Worm (Caenorhabditis elegans) whole organism, young adult: ENCODE measurements around the gene Y43F8B.29.

ENCODE experiments used
- B0035.1 ChIP-seq: sonication (generic microtip); optimal IDR thresholded peaks from 2 replicates; lab custom pipeline; 2016; ENCODE audit warnings: missing genetic modification characterization, mild to moderate bottlenecking, missing compliant biosample characterization, missing genotype, missing genetic modification reagents
- B0336.3 ChIP-seq: fragments of 200-800 bp; sonication (Bioruptor generic); IDR thresholded peaks from 2 replicates; pipeline ENCODE4 v1.3.6; 2022; ENCODE audit warnings: missing genetic modification characterization, missing compliant biosample characterization
- C17E4.6 ChIP-seq: fragments of 200-800 bp; sonication (Bioruptor generic); IDR thresholded peaks from 2 replicates; pipeline ENCODE4 v1.3.6; 2022; ENCODE audit warnings: missing genetic modification reagents, missing genetic modification characterization, missing compliant biosample characterization
- F22D6.2 ChIP-seq: sonication (generic microtip); optimal IDR thresholded peaks from 2 replicates; lab custom pipeline; 2016; ENCODE audit warnings: mild to moderate bottlenecking, missing genetic modification characterization, missing compliant biosample characterization
- F37B4.10 ChIP-seq: fragments of 200-800 bp; sonication (Bioruptor generic); IDR thresholded peaks from 2 replicates; pipeline ENCODE4 v1.3.6; 2022; ENCODE audit warnings: missing genetic modification characterization, missing compliant biosample characterization
- F49E8.2 ChIP-seq: sonication (generic microtip); optimal IDR thresholded peaks from 3 replicates; lab custom pipeline; 2017; ENCODE audit warnings: missing genetic modification characterization, mild to moderate bottlenecking, missing compliant biosample characterization, antibody characterized with exemption, moderate library complexity; ENCODE audit not compliant: insufficient read depth
- T26A5.8 ChIP-seq: sonication (generic microtip); optimal IDR thresholded peaks from 2 replicates; lab custom pipeline; 2016; ENCODE audit warnings: missing genetic modification characterization, missing compliant biosample characterization
- Y67H2A.10 ChIP-seq: fragments of 200-800 bp; sonication (Bioruptor generic); conservative IDR thresholded peaks from 2 replicates; pipeline ENCODE4 v1.3.6; 2022; ENCODE audit warnings: missing genetic modification reagents, missing genetic modification characterization, missing compliant biosample characterization
- Y79H2A.3 ChIP-seq: fragments of 200-800 bp; sonication (Bioruptor generic); conservative IDR thresholded peaks from 2 replicates; pipeline ENCODE4 v1.3.6; 2022; ENCODE audit warnings: missing genetic modification reagents, missing genetic modification characterization, missing compliant biosample characterization
- ama-1 ChIP-seq, 3 experiments: fragments of 150-350 bp in 1 of 3; sonication (generic microtip) in 2 of 3; optimal IDR thresholded peaks; 2 replicates each; lab custom pipeline; 2014 to 2018; ENCODE audit warnings: missing biosample characterization in 2 of 3, missing genetic modification characterization in 2 of 3, missing genetic modification reagents in 2 of 3
- atf-7 ChIP-seq: sonication (generic microtip); optimal IDR thresholded peaks from 2 replicates; lab custom pipeline; 2017; ENCODE audit warnings: mild to moderate bottlenecking, missing genetic modification characterization, missing compliant biosample characterization
- attf-3 ChIP-seq: fragments of 200-800 bp; sonication (Bioruptor generic); conservative IDR thresholded peaks from 2 replicates; pipeline ENCODE4 v1.3.6; 2022; ENCODE audit warnings: missing genetic modification reagents, missing genetic modification characterization, missing compliant biosample characterization
- bed-1 ChIP-seq: fragments of 200-800 bp; sonication (Bioruptor generic); IDR thresholded peaks from 2 replicates; pipeline ENCODE4 v1.3.6; 2022; ENCODE audit warnings: missing genetic modification reagents, missing genetic modification characterization, missing compliant biosample characterization
- bed-2 ChIP-seq: fragments of 200-800 bp; sonication (Bioruptor generic); IDR thresholded peaks from 2 replicates; pipeline ENCODE4 v1.3.6; 2022; ENCODE audit warnings: missing genetic modification reagents, missing genetic modification characterization, missing compliant biosample characterization
- ceh-91 ChIP-seq: fragments of 200-800 bp; sonication (Bioruptor generic); IDR thresholded peaks from 2 replicates; pipeline ENCODE4 v1.3.6; 2022; ENCODE audit warnings: missing genetic modification reagents, missing genetic modification characterization, missing compliant biosample characterization
- die-1 ChIP-seq: sonication (generic microtip); optimal IDR thresholded peaks from 2 replicates; lab custom pipeline; 2016; ENCODE audit warnings: missing genotype, mild to moderate bottlenecking, missing genetic modification characterization, missing compliant biosample characterization
- dpff-1 ChIP-seq: sonication (generic microtip); optimal IDR thresholded peaks from 2 replicates; lab custom pipeline; 2017; ENCODE audit warnings: mild to moderate bottlenecking, missing genetic modification characterization, missing compliant biosample characterization
- egrh-3 ChIP-seq: fragments of 200-800 bp; sonication (Bioruptor generic); IDR thresholded peaks from 2 replicates; pipeline ENCODE4 v1.3.6; 2022; ENCODE audit warnings: missing genetic modification reagents, missing genetic modification characterization, missing compliant biosample characterization
- ekl-4 ChIP-seq: fragments of 200-800 bp; sonication (Bioruptor generic); IDR thresholded peaks from 2 replicates; pipeline ENCODE4 v1.3.6; 2022; ENCODE audit warnings: missing genetic modification reagents, missing genetic modification characterization, missing compliant biosample characterization
- ets-4 ChIP-seq: fragments of 200-800 bp; sonication (Bioruptor generic); optimal IDR thresholded peaks from 2 replicates; lab custom pipeline; 2018; ENCODE audit warnings: mild to moderate bottlenecking, missing genetic modification characterization, missing compliant biosample characterization
- fkh-3 ChIP-seq: sonication (generic microtip); optimal IDR thresholded peaks from 2 replicates; lab custom pipeline; 2016; ENCODE audit warnings: mild to moderate bottlenecking, missing genetic modification characterization, missing compliant biosample characterization
- him-1 ChIP-seq: sonication (generic microtip); optimal IDR thresholded peaks from 2 replicates; lab custom pipeline; 2016; ENCODE audit warnings: missing genotype, missing genetic modification reagents, missing genetic modification characterization, missing compliant biosample characterization
- hlh-12 ChIP-seq: sonication (generic microtip); optimal IDR thresholded peaks from 2 replicates; lab custom pipeline; 2016; ENCODE audit warnings: missing genetic modification characterization, missing compliant biosample characterization
- hmg-20 ChIP-seq: fragments of 200-800 bp; sonication (Bioruptor generic); IDR thresholded peaks from 2 replicates; pipeline ENCODE4 v1.3.6; 2022; ENCODE audit warnings: missing genetic modification reagents, missing genetic modification characterization, missing compliant biosample characterization
- hsf-1 ChIP-seq: fragments of 200-800 bp; sonication (Bioruptor generic); IDR thresholded peaks from 2 replicates; pipeline ENCODE4 v1.3.6; 2022; ENCODE audit warnings: missing genetic modification reagents, missing genetic modification characterization, missing compliant biosample characterization
- lin-26 ChIP-seq: fragments of 200-800 bp; sonication (Bioruptor generic); IDR thresholded peaks from 2 replicates; pipeline ENCODE4 v1.3.6; 2022; ENCODE audit warnings: missing genetic modification reagents, missing genetic modification characterization, missing compliant biosample characterization
- lin-40 ChIP-seq: sonication (generic microtip); optimal IDR thresholded peaks from 2 replicates; lab custom pipeline; 2016; ENCODE audit warnings: missing genetic modification characterization, mild to moderate bottlenecking, missing compliant biosample characterization, missing genotype, missing genetic modification reagents
- madf-10 ChIP-seq: sonication (generic microtip); optimal IDR thresholded peaks from 2 replicates; lab custom pipeline; 2016; ENCODE audit warnings: mild to moderate bottlenecking, missing genetic modification characterization, missing compliant biosample characterization
- madf-3 ChIP-seq: fragments of 200-800 bp; sonication (Bioruptor generic); IDR thresholded peaks from 2 replicates; pipeline ENCODE4 v1.3.6; 2022; ENCODE audit warnings: missing genetic modification reagents, missing genetic modification characterization, missing compliant biosample characterization
- mes-4 ChIP-seq: sonication (generic microtip); optimal IDR thresholded peaks from 2 replicates; lab custom pipeline; 2016; ENCODE audit warnings: missing genotype, missing genetic modification characterization, missing compliant biosample characterization
- nfya-1 ChIP-seq: sonication (generic microtip); optimal IDR thresholded peaks from 2 replicates; lab custom pipeline; 2017; ENCODE audit warnings: antibody characterized with exemption, missing compliant biosample characterization, missing genetic modification characterization, borderline replicate concordance; ENCODE audit not compliant: insufficient read depth
- nhr-120 ChIP-seq: fragments of 200-800 bp; sonication (Bioruptor generic); IDR thresholded peaks from 2 replicates; pipeline ENCODE4 v1.3.6; 2022; ENCODE audit warnings: missing genetic modification characterization, missing compliant biosample characterization
- nhr-179 ChIP-seq: sonication (generic microtip); optimal IDR thresholded peaks from 2 replicates; lab custom pipeline; 2016; ENCODE audit warnings: mild to moderate bottlenecking, missing genetic modification characterization, missing compliant biosample characterization
- nhr-27 ChIP-seq: fragments of 200-800 bp; sonication (Bioruptor generic); optimal IDR thresholded peaks from 2 replicates; lab custom pipeline; 2018; ENCODE audit warnings: mild to moderate bottlenecking, missing genetic modification characterization, moderate library complexity, missing compliant biosample characterization
- pbrm-1 ChIP-seq: fragments of 200-800 bp; sonication (Bioruptor generic); IDR thresholded peaks from 2 replicates; pipeline ENCODE4 v1.3.6; 2022; ENCODE audit warnings: missing genetic modification reagents, missing genetic modification characterization, missing compliant biosample characterization
- rpc-1 ChIP-seq, 2 experiments: fragments of 150-350 bp in 1 of 2; sonication (generic microtip) in 1 of 2; optimal IDR thresholded peaks; 2 replicates each; lab custom pipeline; 2014 to 2018; ENCODE audit warnings: missing biosample characterization in 1 of 2, missing genetic modification characterization in 1 of 2, missing genetic modification reagents in 1 of 2, missing genotype in 1 of 2
- snpc-1.1 ChIP-seq: sonication (generic microtip); optimal IDR thresholded peaks from 2 replicates; lab custom pipeline; 2017; ENCODE audit warnings: missing genetic modification characterization, mild to moderate bottlenecking, missing compliant biosample characterization, antibody characterized with exemption, moderate library complexity, missing genotype, missing genetic modification reagents; ENCODE audit not compliant: insufficient read depth
- snpc-4 ChIP-seq, 5 experiments: fragments of 150-350 bp in 1 of 5; sonication (generic microtip) in 4 of 5; optimal IDR thresholded peaks; 2 replicates each; lab custom pipeline; 2014 to 2018; ENCODE audit warnings: missing genetic modification characterization in 5 of 5, missing biosample characterization in 3 of 5, antibody characterized with exemption in 2 of 5, mild to moderate bottlenecking in 2 of 5, missing compliant biosample characterization in 2 of 5, missing genotype in 2 of 5, moderate library complexity in 2 of 5, missing genetic modification reagents in 1 of 5
- somi-1 ChIP-seq: fragments of 200-800 bp; sonication (Bioruptor generic); optimal IDR thresholded peaks from 2 replicates; lab custom pipeline; 2018; ENCODE audit warnings: mild to moderate bottlenecking, missing genetic modification characterization, missing compliant biosample characterization
- tbp1 ChIP-seq: fragments of 200-800 bp; sonication (Bioruptor generic); optimal IDR thresholded peaks from 2 replicates; lab custom pipeline; 2018; ENCODE audit warnings: mild to moderate bottlenecking, missing genetic modification characterization, missing compliant biosample characterization
- tlf-1 ChIP-seq: fragments of 200-800 bp; sonication (Bioruptor generic); optimal IDR thresholded peaks from 2 replicates; lab custom pipeline; 2018; ENCODE audit warnings: mild to moderate bottlenecking, missing genetic modification characterization, missing compliant biosample characterization
- unc-130 ChIP-seq: sonication (generic microtip); optimal IDR thresholded peaks from 2 replicates; lab custom pipeline; 2016; ENCODE audit warnings: missing genetic modification reagents, missing genetic modification characterization, missing compliant biosample characterization
- xnd-1 ChIP-seq: sonication (generic microtip); optimal IDR thresholded peaks from 2 replicates; lab custom pipeline; 2016; ENCODE audit warnings: missing genotype, missing genetic modification reagents, missing genetic modification characterization, missing compliant biosample characterization
- zfh-2 ChIP-seq: fragments of 200-800 bp; sonication (Bioruptor generic); conservative IDR thresholded peaks from 2 replicates; pipeline ENCODE4 v1.3.6; 2022; ENCODE audit warnings: missing genetic modification reagents, missing genetic modification characterization, missing compliant biosample characterization
- ztf-18 ChIP-seq: sonication (generic microtip); optimal IDR thresholded peaks from 2 replicates; lab custom pipeline; 2016; ENCODE audit warnings: missing genotype, mild to moderate bottlenecking, missing genetic modification characterization, missing compliant biosample characterization
- ztf-26 ChIP-seq: sonication (generic microtip); optimal IDR thresholded peaks from 2 replicates; lab custom pipeline; 2017; ENCODE audit warnings: missing genetic modification characterization, missing compliant biosample characterization
- ztf-6 ChIP-seq: fragments of 200-800 bp; sonication (Bioruptor generic); IDR thresholded peaks from 2 replicates; pipeline ENCODE4 v1.3.6; 2022; ENCODE audit warnings: missing genetic modification reagents, missing genetic modification characterization, missing compliant biosample characterization

The Y43F8B.29 gene

DNA sequence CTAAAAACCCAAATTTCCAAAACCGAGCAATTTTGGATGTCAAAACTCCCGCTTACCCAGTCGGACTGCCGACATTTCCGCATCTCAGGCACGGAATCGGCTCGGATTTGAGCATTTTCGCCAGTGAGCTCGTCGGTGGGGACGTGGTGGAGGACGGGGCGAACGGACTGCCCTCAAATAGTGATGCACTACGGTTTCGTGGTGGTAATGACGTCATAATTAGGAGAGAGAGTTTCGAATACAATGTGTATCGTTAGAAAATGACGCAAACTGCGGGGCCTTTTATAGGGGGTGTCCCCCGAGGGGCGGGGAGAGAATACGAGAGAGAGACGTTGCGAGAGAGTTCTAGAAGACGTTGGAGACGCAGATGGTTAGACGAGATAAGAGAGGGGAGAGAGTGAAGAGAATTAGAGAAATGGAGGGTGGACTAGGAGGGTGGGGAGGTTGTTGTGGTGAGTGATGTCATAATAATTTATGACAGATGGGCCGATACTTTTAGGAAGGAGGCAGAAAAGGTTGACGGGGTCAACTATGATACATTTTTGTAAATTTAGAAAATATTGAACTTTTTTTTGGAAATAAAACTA, 31.2 kb downstream of the Y43F8B.29 start (continued):
- peak; percentile 93 for TF ChIP-seq somi-1 (GFP tag; lab: Kevin White, UChicago)
- no peak for TF ChIP-seq xnd-1
- TF ChIP-seq dpff-1, result no peak
- TF ChIP-seq C17E4.6 (GFP tag; lab: Robert Waterston, UW), result no peak
- no peak for TF ChIP-seq F37B4.10 (GFP tag; lab: Robert Waterston, UW)
- TF ChIP-seq him-1 (tag; lab: Kevin White, UChicago), result no peak
- no peak for TF ChIP-seq T26A5.8 (tag; lab: Kevin White, UChicago)
- TF ChIP-seq pbrm-1 (GFP tag; lab: Robert Waterston, UW), result peak; percentile 87; the same call in 1 of the 2 replicates
- TF ChIP-seq tlf-1 (GFP tag; lab: Kevin White, UChicago), result peak; percentile 45
- no peak for TF ChIP-seq snpc-1.1 (tag; lab: Kevin White, UChicago)
- TF ChIP-seq nfya-1 (tag; lab: Kevin White, UChicago), result no peak
- TF ChIP-seq B0336.3 (GFP tag; lab: Robert Waterston, UW), result peak; percentile 78; the same call in 1 of the 2 replicates
- no peak for TF ChIP-seq hmg-20 (GFP tag; lab: Robert Waterston, UW)
- TF ChIP-seq fkh-3 (tag; lab: Kevin White, UChicago), result peak; percentile 41
- no peak for TF ChIP-seq ceh-91
- TF ChIP-seq madf-3 (GFP tag; lab: Robert Waterston, UW), result 0 out of 2 replicates have a peak, but pooled peaks have one; percentile 2
- peak; percentile 33; the same call in 1 of the 2 replicates for TF ChIP-seq egrh-3
- no peak for TF ChIP-seq nhr-179 (tag; lab: Kevin White, UChicago)
- TF ChIP-seq tbp1 (GFP tag; lab: Kevin White, UChicago), result peak; percentile 68
- TF ChIP-seq ztf-18 (tag; lab: Kevin White, UChicago), result no peak
- no peak for TF ChIP-seq Y67H2A.10
- peak; percentile 0 for TF ChIP-seq F22D6.2 (tag; lab: Kevin White, UChicago)
- peak; percentile 48; the same call in 1 of the 2 replicates for TF ChIP-seq lin-26 (GFP tag; lab: Robert Waterston, UW)
- peak; percentile 45 for TF ChIP-seq ets-4 (GFP tag; lab: Kevin White, UChicago)
- no peak for TF ChIP-seq snpc-4 (GFP tag; optimal IDR thresholded peaks at IDR 0.05; lab: Kevin White, UChicago)
- TF ChIP-seq snpc-4 (tag; optimal IDR thresholded peaks at IDR 0.05; lab: Kevin White, UChicago), result peak in 2 of 4 experiments; percentile 56 to 60
- TF ChIP-seq lin-40 (tag; lab: Kevin White, UChicago), result peak; percentile 87
- no peak for TF ChIP-seq bed-2 (GFP tag; lab: Robert Waterston, UW)
- peak; percentile 44 for TF ChIP-seq die-1
- no peak for TF ChIP-seq Y79H2A.3 (GFP tag; lab: Robert Waterston, UW)
- TF ChIP-seq ztf-6 (GFP tag; lab: Robert Waterston, UW), result no peak; the same call in 1 of the 2 replicates
- TF ChIP-seq ekl-4 (GFP tag; lab: Robert Waterston, UW), result peak; percentile 88
- TF ChIP-seq nhr-27 (tag; lab: Kevin White, UChicago), result no peak
- peak; percentile 96 for TF ChIP-seq hsf-1 (GFP tag; lab: Robert Waterston, UW)
- no peak for TF ChIP-seq bed-1 (GFP tag; lab: Robert Waterston, UW)
- TF ChIP-seq madf-10 (tag; lab: Kevin White, UChicago), result peak; percentile 56
- peak; percentile 96 for TF ChIP-seq ztf-26 (tag; lab: Kevin White, UChicago)
- peak; percentile 29 for TF ChIP-seq rpc-1 (optimal IDR thresholded peaks at IDR 0.05; lab: Kevin White, UChicago)
- no peak for TF ChIP-seq rpc-1 (tag; optimal IDR thresholded peaks at IDR 0.05; lab: Kevin White, UChicago)
- TF ChIP-seq atf-7 (tag; lab: Kevin White, UChicago), result peak; percentile 100
- peak; percentile 95 for TF ChIP-seq zfh-2 (GFP tag; lab: Robert Waterston, UW)
- TF ChIP-seq unc-130, result no peak
- TF ChIP-seq mes-4 (tag; lab: Kevin White, UChicago), result no peak
- peak; percentile 89 for TF ChIP-seq ama-1 (optimal IDR thresholded peaks at IDR 0.05; lab: Kevin White, UChicago)
- TF ChIP-seq ama-1 (GFP tag; optimal IDR thresholded peaks at IDR 0.05; lab: Kevin White, UChicago), result no peak
- no peak for TF ChIP-seq hlh-12
- TF ChIP-seq F49E8.2 (tag; lab: Kevin White, UChicago), result no peak
- TF ChIP-seq attf-3, result no peak
- TF ChIP-seq B0035.1 (tag; lab: Kevin White, UChicago), result no peak
- TF ChIP-seq nhr-120 (GFP tag; lab: Robert Waterston, UW), result no peak
